Fruit fly (Drosophila melanogaster): ENCODE measurements around the gene Ubi-p63E.

- TF ChIP-seq Myc (optimal IDR thresholded peaks at IDR 0.05) (no peak), psq (optimal IDR thresholded peaks at IDR 0.05) (no peak), h (optimal IDR thresholded peaks at IDR 0.05) (no peak), Sin3A (optimal IDR thresholded peaks at IDR 0.05) (no peak), insv (optimal IDR thresholded peaks at IDR 0.05) (no peak), ttk (optimal IDR thresholded peaks at IDR 0.05) (no peak)
Measured at dm6 chr3L:3928943-3929785, 26.2 kb upstream of the Ubi-p63E start.

All from Kc167 (cell line).